Fruit fly (Drosophila melanogaster) whole organism, embryonic: ENCODE measurements around the gene PIG-B.
A peak's percentile ranks its signal among the peaks of the same experiment; 100 is the strongest.

Experiments used
- B-H2 ChIP-seq: fragments of 200-800 bp; sonication (Bioruptor generic); optimal IDR thresholded peaks from 2 replicates; lab custom pipeline; 2018; ENCODE audit warnings: missing biosample characterization, mild to moderate bottlenecking, missing genetic modification characterization
- Bgb ChIP-seq: fragments of 200-800 bp; sonication (Bioruptor generic); IDR thresholded peaks from 2 replicates; pipeline ENCODE4 v1.3.6; 2022; ENCODE audit warnings: missing biosample characterization, missing genetic modification characterization; ENCODE audit not compliant: partially characterized antibody
- BtbVII ChIP-seq: fragments of 200-800 bp; sonication (Bioruptor generic); optimal IDR thresholded peaks from 3 replicates; lab custom pipeline; 2017; ENCODE audit warnings: missing biosample characterization, mild to moderate bottlenecking, missing genetic modification characterization
- C15 ChIP-seq: fragments of 200-800 bp; sonication (Bioruptor generic); IDR thresholded peaks from 3 replicates; pipeline ENCODE4 v1.3.6; 2022; ENCODE audit warnings: missing biosample characterization, missing genetic modification characterization
- CG10366 ChIP-seq: fragments of 200-800 bp; sonication (Bioruptor generic); IDR thresholded peaks from 2 replicates; pipeline ENCODE4 v1.3.6; 2022; ENCODE audit warnings: missing biosample characterization, missing genetic modification characterization
- CG10959 ChIP-seq: fragments of 200-800 bp; sonication (Bioruptor generic); IDR thresholded peaks from 2 replicates; pipeline ENCODE4 v1.3.6; 2022; ENCODE audit warnings: missing biosample characterization, missing genetic modification characterization
- CG12299 ChIP-seq: fragments of 200-800 bp; sonication (Bioruptor generic); optimal IDR thresholded peaks from 2 replicates; lab custom pipeline; 2018; ENCODE audit warnings: missing biosample characterization, mild to moderate bottlenecking, missing genetic modification characterization
- CG1233 ChIP-seq: fragments of 200-800 bp; sonication (Bioruptor generic); optimal IDR thresholded peaks from 4 replicates; lab custom pipeline; 2018; ENCODE audit warnings: missing biosample characterization, mild to moderate bottlenecking, missing genetic modification characterization
- CG12769 ChIP-seq: fragments of 200-800 bp; sonication (Bioruptor generic); optimal IDR thresholded peaks from 2 replicates; lab custom pipeline; 2019; ENCODE audit warnings: missing biosample characterization, mild to moderate bottlenecking, missing genetic modification characterization, moderate library complexity
- CG13424 ChIP-seq: fragments of 200-800 bp; sonication (Bioruptor generic); optimal IDR thresholded peaks from 2 replicates; lab custom pipeline; 2019; ENCODE audit warnings: missing biosample characterization, mild to moderate bottlenecking, missing genetic modification characterization, moderate library complexity
- CG15011 ChIP-seq: fragments of 200-800 bp; sonication (Bioruptor generic); optimal IDR thresholded peaks from 3 replicates; lab custom pipeline; 2018; ENCODE audit warnings: missing biosample characterization, mild to moderate bottlenecking, missing genetic modification characterization
- CG18599 ChIP-seq: fragments of 200-800 bp; sonication (Bioruptor generic); optimal IDR thresholded peaks from 3 replicates; lab custom pipeline; 2017; ENCODE audit warnings: missing biosample characterization, missing genetic modification characterization, mild to moderate bottlenecking, moderate library complexity, missing genetic modification reagents
- CG2116 ChIP-seq: fragments of 200-800 bp; sonication (Bioruptor generic); optimal IDR thresholded peaks from 3 replicates; lab custom pipeline; 2018; ENCODE audit warnings: missing biosample characterization, mild to moderate bottlenecking, missing genetic modification characterization
- CG31365 ChIP-seq: fragments of 200-800 bp; sonication (Bioruptor generic); optimal IDR thresholded peaks from 2 replicates; lab custom pipeline; 2018; ENCODE audit warnings: missing biosample characterization, mild to moderate bottlenecking, missing genetic modification characterization
- CG33557 ChIP-seq: fragments of 200-800 bp; sonication (Bioruptor generic); optimal IDR thresholded peaks from 2 replicates; lab custom pipeline; 2019; ENCODE audit warnings: missing biosample characterization, mild to moderate bottlenecking, missing genetic modification characterization, moderate library complexity
- CG3847 ChIP-seq: fragments of 200-800 bp; sonication (Bioruptor generic); IDR thresholded peaks from 2 replicates; pipeline ENCODE4 v1.3.6; 2022; ENCODE audit warnings: missing biosample characterization, missing genetic modification characterization
- CG6791 ChIP-seq: fragments of 200-800 bp; sonication (Bioruptor generic); IDR thresholded peaks from 3 replicates; pipeline ENCODE4 v1.3.6; 2022; ENCODE audit warnings: missing biosample characterization, missing genetic modification characterization; ENCODE audit not compliant: partially characterized antibody
- CG6813 ChIP-seq: fragments of 200-800 bp; sonication (Bioruptor generic); optimal IDR thresholded peaks from 2 replicates; lab custom pipeline; 2017; ENCODE audit warnings: missing biosample characterization, missing genetic modification characterization, mild to moderate bottlenecking, moderate library complexity, missing genetic modification reagents
- CG7839 ChIP-seq: fragments of 200-800 bp; sonication (Bioruptor generic); optimal IDR thresholded peaks from 3 replicates; lab custom pipeline; 2018; ENCODE audit warnings: missing biosample characterization, mild to moderate bottlenecking, missing genetic modification characterization, moderate library complexity
- CG8089 ChIP-seq: fragments of 200-800 bp; sonication (Bioruptor generic); optimal IDR thresholded peaks from 3 replicates; lab custom pipeline; 2016; ENCODE audit warnings: missing biosample characterization, missing genetic modification characterization
- CG8290 ChIP-seq, 3 experiments: fragments of 200-800 bp; sonication (Bioruptor generic); optimal IDR thresholded peaks; 2 replicates each; lab custom pipeline; 2016 to 2019; ENCODE audit warnings: missing biosample characterization in 3 of 3, missing genetic modification characterization in 3 of 3, mild to moderate bottlenecking in 2 of 3, moderate library complexity in 1 of 3
- CG9215 ChIP-seq: fragments of 200-800 bp; sonication (Bioruptor generic); IDR thresholded peaks from 2 replicates; pipeline ENCODE4 v1.3.6; 2022; ENCODE audit warnings: missing biosample characterization, missing genetic modification characterization
- CHES-1-like ChIP-seq: fragments of 200-800 bp; sonication (Bioruptor generic); optimal IDR thresholded peaks from 2 replicates; lab custom pipeline; 2016; ENCODE audit warnings: missing biosample characterization, missing genetic modification characterization
- Dbx ChIP-seq: fragments of 200-800 bp; sonication (Bioruptor generic); IDR thresholded peaks from 3 replicates; pipeline ENCODE4 v1.3.6; 2022; ENCODE audit warnings: missing biosample characterization, missing genetic modification characterization
- Dll ChIP-seq: fragments of 200-800 bp; sonication (Bioruptor generic); IDR thresholded peaks from 4 replicates; pipeline ENCODE4 v1.3.6; 2022; ENCODE audit warnings: missing biosample characterization, missing genetic modification characterization; ENCODE audit not compliant: partially characterized antibody
- E2f2 ChIP-seq: fragments of 200-800 bp; sonication (Bioruptor generic); IDR thresholded peaks from 2 replicates; pipeline ENCODE4 v1.3.6; 2022; ENCODE audit warnings: missing biosample characterization, missing genetic modification characterization
- Elba2 ChIP-seq: fragments of 200-800 bp; sonication (Bioruptor generic); optimal IDR thresholded peaks from 3 replicates; lab custom pipeline; 2016; ENCODE audit warnings: missing biosample characterization, missing genetic modification characterization
- H15 ChIP-seq: fragments of 200-800 bp; sonication (Bioruptor generic); IDR thresholded peaks from 3 replicates; pipeline ENCODE4 v1.3.6; 2022; ENCODE audit warnings: missing biosample characterization, missing genetic modification characterization
- HHEX ChIP-seq: fragments of 200-800 bp; sonication (Bioruptor generic); optimal IDR thresholded peaks from 3 replicates; lab custom pipeline; 2017; ENCODE audit warnings: missing biosample characterization, mild to moderate bottlenecking, missing genetic modification characterization, missing genetic modification reagents
- Lhr ChIP-seq: fragments of 200-800 bp; sonication (Bioruptor generic); optimal IDR thresholded peaks from 3 replicates; lab custom pipeline; 2017; ENCODE audit warnings: mild to moderate bottlenecking, missing biosample characterization, missing genetic modification reagents, missing genetic modification characterization
- Poxn ChIP-seq: fragments of 200-800 bp; sonication (Bioruptor generic); IDR thresholded peaks from 2 replicates; pipeline ENCODE4 v1.3.6; 2022; ENCODE audit warnings: missing biosample characterization, missing genetic modification characterization
- Rfx ChIP-seq: fragments of 200-800 bp; sonication (Bioruptor generic); IDR thresholded peaks from 2 replicates; pipeline ENCODE4 v1.3.6; 2022; ENCODE audit warnings: missing biosample characterization, missing genetic modification characterization
- Trl ChIP-seq, 3 experiments: fragments of >200 bp in 2 of 3; fragments of 200-800 bp in 1 of 3; sonication (Bioruptor generic) in 1 of 3; optimal IDR thresholded peaks; 2 replicates in 1 of 3; 3 replicates in 2 of 3; lab custom pipeline; 2016 to 2017; ENCODE audit warnings: missing biosample characterization in 1 of 3, missing genetic modification characterization in 1 of 3
- Xrp1 ChIP-seq: fragments of 200-800 bp; sonication (Bioruptor generic); IDR thresholded peaks from 2 replicates; pipeline ENCODE4 v1.3.6; 2022; ENCODE audit warnings: missing biosample characterization, missing genetic modification characterization
- YL-1 ChIP-seq: fragments of 200-800 bp; sonication (Bioruptor generic); optimal IDR thresholded peaks from 3 replicates; lab custom pipeline; 2017; ENCODE audit warnings: missing biosample characterization, mild to moderate bottlenecking, missing genetic modification characterization
- bab2 ChIP-seq: fragments of 200-800 bp; sonication (Bioruptor generic); optimal IDR thresholded peaks from 2 replicates; lab custom pipeline; 2016; ENCODE audit warnings: missing biosample characterization, missing genetic modification characterization
- cwo ChIP-seq: fragments of 200-800 bp; sonication (Bioruptor generic); optimal IDR thresholded peaks from 3 replicates; lab custom pipeline; 2017; ENCODE audit warnings: missing biosample characterization, missing genetic modification characterization, mild to moderate bottlenecking, moderate library complexity, missing genetic modification reagents
- h ChIP-seq: fragments of >200 bp; optimal IDR thresholded peaks from 2 replicates; lab custom pipeline; 2017
- inv ChIP-seq: fragments of 200-800 bp; sonication (Bioruptor generic); IDR thresholded peaks from 2 replicates; pipeline ENCODE4 v1.3.6; 2022; ENCODE audit warnings: missing biosample characterization, missing genetic modification characterization; ENCODE audit not compliant: partially characterized antibody
- kay ChIP-seq: fragments of 200-800 bp; sonication (Bioruptor generic); optimal IDR thresholded peaks from 2 replicates; lab custom pipeline; 2016; ENCODE audit warnings: missing biosample characterization, missing genetic modification characterization
- knrl ChIP-seq: fragments of 200-800 bp; sonication (Bioruptor generic); IDR thresholded peaks from 3 replicates; pipeline ENCODE4 v1.3.6; 2022; ENCODE audit warnings: missing biosample characterization, missing genetic modification characterization; ENCODE audit not compliant: partially characterized antibody
- lbe ChIP-seq: fragments of 200-800 bp; sonication (Bioruptor generic); optimal IDR thresholded peaks from 2 replicates; lab custom pipeline; 2016; ENCODE audit warnings: missing biosample characterization, mild to moderate bottlenecking, missing genetic modification characterization
- oc ChIP-seq: fragments of 200-800 bp; sonication (Bioruptor generic); optimal IDR thresholded peaks from 2 replicates; lab custom pipeline; 2018; ENCODE audit warnings: missing biosample characterization, mild to moderate bottlenecking, missing genetic modification characterization, moderate library complexity
- onecut ChIP-seq: fragments of 200-800 bp; sonication (Bioruptor generic); IDR thresholded peaks from 2 replicates; pipeline ENCODE4 v1.3.6; 2022; ENCODE audit warnings: missing biosample characterization, missing genetic modification characterization
- rib ChIP-seq: fragments of 200-800 bp; sonication (Bioruptor generic); IDR thresholded peaks from 2 replicates; pipeline ENCODE4 v1.3.6; 2022; ENCODE audit warnings: missing biosample characterization, missing genetic modification characterization
- stwl ChIP-seq: fragments of 200-800 bp; sonication (Bioruptor generic); optimal IDR thresholded peaks from 3 replicates; lab custom pipeline; 2018; ENCODE audit warnings: missing biosample characterization, mild to moderate bottlenecking, missing genetic modification characterization, moderate library complexity
- yki ChIP-seq: fragments of >200 bp; optimal IDR thresholded peaks from 3 replicates; lab custom pipeline; 2018
- zen ChIP-seq: fragments of 200-800 bp; sonication (Bioruptor generic); optimal IDR thresholded peaks from 3 replicates; lab custom pipeline; 2018; ENCODE audit warnings: missing biosample characterization, mild to moderate bottlenecking, missing genetic modification characterization, moderate library complexity
- zfh2 ChIP-seq: fragments of 200-800 bp; sonication (Bioruptor generic); optimal IDR thresholded peaks from 2 replicates; lab custom pipeline; 2016; ENCODE audit warnings: missing biosample characterization, missing genetic modification characterization

PIG-B gene

DNA sequence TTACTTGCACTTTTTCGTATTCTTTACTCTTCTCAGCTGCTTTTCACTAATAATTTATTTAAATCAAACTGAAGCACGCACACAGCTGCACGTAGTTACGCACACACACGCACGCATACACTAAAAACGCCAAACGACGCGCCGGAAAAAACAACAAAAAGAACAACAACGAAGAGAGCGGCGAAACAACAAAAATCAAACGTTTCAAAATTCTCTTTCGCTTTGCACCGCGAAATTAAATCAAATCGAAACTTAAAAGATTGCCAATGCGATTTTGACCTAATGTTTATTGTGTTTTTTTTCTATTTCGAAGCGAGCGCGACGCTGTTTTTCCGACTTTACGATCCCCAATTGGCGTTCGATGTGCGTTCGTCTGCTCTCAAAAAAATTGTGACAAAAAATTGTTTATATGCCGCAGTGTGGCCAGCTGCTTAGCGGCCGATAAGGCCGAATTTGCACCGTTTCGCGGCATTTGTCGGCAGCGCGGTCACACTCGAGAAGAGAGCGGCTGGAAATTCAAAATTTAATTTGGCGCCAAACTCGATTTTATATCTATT is 23.4 kb upstream of the PIG-B start (continued):
- TF ChIP-seq Rfx (GFP tag; lab: Robert Waterston, UW) (peak; percentile 41; the same call in 1 of the 2 replicates), CG8089 (GFP tag; lab: Kevin White, UChicago) (no peak), HHEX (GFP tag; lab: Kevin White, UChicago) (no peak), CG12299 (tag; lab: Kevin White, UChicago) (peak; percentile 84), kay (GFP tag; lab: Kevin White, UChicago) (no peak), zen (tag; lab: Kevin White, UChicago) (no peak), BtbVII (GFP tag; lab: Kevin White, UChicago) (no peak), CG3847 (peak; percentile 67), Lhr (GFP tag; lab: Kevin White, UChicago) (peak; percentile 79), zfh2 (GFP tag; lab: Kevin White, UChicago) (no peak), CG2116 (GFP tag; lab: Kevin White, UChicago) (peak; percentile 47), Elba2 (GFP tag; lab: Kevin White, UChicago) (peak; percentile 42), Dll (GFP tag; lab: Robert Waterston, UW) (0 out of 4 replicates have a peak, but pooled peaks have one; percentile 46), rib (GFP tag; lab: Robert Waterston, UW) (no peak), Poxn (no peak), CG33557 (GFP tag; lab: Kevin White, UChicago) (no peak), Dbx (GFP tag; lab: Robert Waterston, UW) (no peak; the same call in 2 of the 3 replicates), C15 (GFP tag; lab: Robert Waterston, UW) (no peak), bab2 (GFP tag; lab: Kevin White, UChicago) (no peak), Xrp1 (GFP tag; lab: Robert Waterston, UW) (no peak), E2f2 (peak; percentile 94), CHES-1-like (GFP tag; lab: Kevin White, UChicago) (peak; percentile 47), CG12769 (tag; lab: Kevin White, UChicago) (peak; percentile 40), CG9215 (GFP tag; lab: Robert Waterston, UW) (no peak), YL-1 (GFP tag; lab: Kevin White, UChicago) (peak; percentile 66), CG1233 (no peak), CG13424 (tag; lab: Kevin White, UChicago) (peak; percentile 17), CG6791 (0 out of 3 replicates have a peak, but pooled peaks have one; percentile 5), knrl (GFP tag; lab: Robert Waterston, UW) (0 out of 3 replicates have a peak, but pooled peaks have one; percentile 49), h (lab: Kevin White, UChicago) (no peak), Bgb (peak; percentile 59; the same call in 1 of the 2 replicates), CG10366 (GFP tag; lab: Robert Waterston, UW) (no peak), CG31365 (no peak), cwo (no peak), lbe (GFP tag; lab: Kevin White, UChicago) (no peak), inv (GFP tag; lab: Robert Waterston, UW) (no peak; the same call in 1 of the 2 replicates), yki (no peak), B-H2 (peak; percentile 37), CG15011 (no peak), stwl (tag; lab: Kevin White, UChicago) (peak; percentile 44), onecut (GFP tag; lab: Robert Waterston, UW) (no peak), CG18599 (no peak), CG10959 (GFP tag; lab: Robert Waterston, UW) (no peak), CG6813 (GFP tag; lab: Kevin White, UChicago) (no peak), CG8290 (GFP tag; optimal IDR thresholded peaks at IDR 0.05; lab: Kevin White, UChicago) (no peak), CG8290 (tag; optimal IDR thresholded peaks at IDR 0.05; lab: Kevin White, UChicago) (peak in 1 of 2 experiments; percentile 79), CG7839 (tag; lab: Kevin White, UChicago) (peak; percentile 3), H15 (no peak), Trl (optimal IDR thresholded peaks at IDR 0.05; lab: Kevin White, UChicago) (peak in 1 of 2 experiments; percentile 28), Trl (GFP tag; optimal IDR thresholded peaks at IDR 0.05; lab: Kevin White, UChicago) (no peak), oc (tag; lab: Kevin White, UChicago) (peak; percentile 32)
